Worm (Caenorhabditis elegans) whole organism, L2 larva: Measurements from ENCODE around the gene pid-5.

ENCODE experiments used
- C34F6.9 ChIP-seq: fragments of 150-350 bp; optimal IDR thresholded peaks from 2 replicates; lab custom pipeline; 2014; ENCODE audit warnings: missing biosample characterization, missing genetic modification characterization
- F13H6.1 ChIP-seq: sonication (generic microtip); optimal IDR thresholded peaks from 2 replicates; lab custom pipeline; 2016; ENCODE audit warnings: missing genetic modification characterization, missing compliant biosample characterization
- R02D3.7 ChIP-seq: fragments of 150-350 bp; optimal IDR thresholded peaks from 2 replicates; lab custom pipeline; 2014; ENCODE audit warnings: missing biosample characterization, missing genetic modification characterization
- Y55F3AM.14 ChIP-seq: fragments of 200-800 bp; sonication (Bioruptor generic); optimal IDR thresholded peaks from 2 replicates; lab custom pipeline; 2018; ENCODE audit warnings: mild to moderate bottlenecking, missing genetic modification characterization, missing compliant biosample characterization
- ZK546.5 ChIP-seq: sonication (generic microtip); optimal IDR thresholded peaks from 2 replicates; lab custom pipeline; 2017; ENCODE audit warnings: missing biosample characterization, missing genetic modification characterization
- alr-1 ChIP-seq: fragments of 150-350 bp; optimal IDR thresholded peaks from 2 replicates; lab custom pipeline; 2014; ENCODE audit warnings: missing biosample characterization, missing genetic modification characterization
- aly-2 ChIP-seq: fragments of 150-350 bp; optimal IDR thresholded peaks from 2 replicates; lab custom pipeline; 2014; ENCODE audit warnings: missing biosample characterization, missing genetic modification characterization
- ama-1 ChIP-seq: fragments of 150-350 bp; optimal IDR thresholded peaks from 2 replicates; lab custom pipeline; 2018; ENCODE audit warnings: inconsistent platforms
- blmp-1 ChIP-seq: sonication (generic microtip); optimal IDR thresholded peaks from 2 replicates; lab custom pipeline; 2017; ENCODE audit warnings: missing genetic modification characterization, mild to moderate bottlenecking, missing compliant biosample characterization, antibody characterized with exemption, moderate library complexity; ENCODE audit not compliant: insufficient read depth
- ceh-16 ChIP-seq: fragments of 150-350 bp; optimal IDR thresholded peaks from 2 replicates; lab custom pipeline; 2014; ENCODE audit warnings: missing biosample characterization, missing genetic modification characterization
- ceh-82 ChIP-seq: fragments of 150-350 bp; optimal IDR thresholded peaks from 2 replicates; lab custom pipeline; 2014; ENCODE audit warnings: missing biosample characterization, missing genetic modification characterization
- crh-2 ChIP-seq: sonication (generic microtip); optimal IDR thresholded peaks from 2 replicates; lab custom pipeline; 2017; ENCODE audit warnings: missing biosample characterization, missing genetic modification characterization
- elt-1 ChIP-seq: fragments of 150-350 bp; optimal IDR thresholded peaks from 2 replicates; lab custom pipeline; 2014; ENCODE audit warnings: missing biosample characterization, missing genetic modification characterization
- elt-3 ChIP-seq: sonication (generic microtip); optimal IDR thresholded peaks from 2 replicates; lab custom pipeline; 2017; ENCODE audit warnings: missing biosample characterization, missing genetic modification characterization
- fos-1 ChIP-seq: fragments of 150-350 bp; optimal IDR thresholded peaks from 2 replicates; lab custom pipeline; 2014; ENCODE audit warnings: missing biosample characterization, missing genetic modification characterization
- gmeb-1 ChIP-seq: fragments of 150-350 bp; optimal IDR thresholded peaks from 2 replicates; lab custom pipeline; 2014; ENCODE audit warnings: missing biosample characterization, missing genetic modification characterization
- lin-11 ChIP-seq: fragments of 150-350 bp; sonication (generic microtip); optimal IDR thresholded peaks from 2 replicates; lab custom pipeline; 2014; ENCODE audit warnings: missing biosample characterization, missing genetic modification characterization, inconsistent platforms, mixed read lengths
- lin-13 ChIP-seq: fragments of 150-350 bp; optimal IDR thresholded peaks from 2 replicates; lab custom pipeline; 2014; ENCODE audit warnings: missing biosample characterization, missing genetic modification reagents, missing genetic modification characterization
- lin-39 ChIP-seq: fragments of 150-350 bp; optimal IDR thresholded peaks from 2 replicates; lab custom pipeline; 2014; ENCODE audit warnings: missing biosample characterization, missing genetic modification reagents, missing genetic modification characterization
- lsy-2 ChIP-seq, 2 experiments: fragments of 150-350 bp in 1 of 2; sonication (generic microtip) in 1 of 2; optimal IDR thresholded peaks; 2 replicates each; lab custom pipeline; 2014 to 2017; ENCODE audit warnings: missing biosample characterization in 2 of 2, missing genetic modification characterization in 2 of 2
- mdl-1 ChIP-seq, 2 experiments: fragments of 150-350 bp in 1 of 2; sonication (generic microtip) in 1 of 2; optimal IDR thresholded peaks; 2 replicates each; lab custom pipeline; 2017; ENCODE audit warnings: missing biosample characterization in 2 of 2, missing genetic modification characterization in 2 of 2
- nhr-10 ChIP-seq: sonication (generic microtip); optimal IDR thresholded peaks from 2 replicates; lab custom pipeline; 2017; ENCODE audit warnings: missing biosample characterization, missing genetic modification characterization
- nhr-11 ChIP-seq: fragments of 150-350 bp; optimal IDR thresholded peaks from 2 replicates; lab custom pipeline; 2014; ENCODE audit warnings: missing biosample characterization, missing genetic modification characterization
- nhr-12 ChIP-seq: fragments of 150-350 bp; optimal IDR thresholded peaks from 2 replicates; lab custom pipeline; 2014; ENCODE audit warnings: missing biosample characterization, missing genetic modification characterization
- nhr-129 ChIP-seq: fragments of 150-350 bp; optimal IDR thresholded peaks from 2 replicates; lab custom pipeline; 2014; ENCODE audit warnings: missing biosample characterization, missing genetic modification characterization
- nhr-21 ChIP-seq: fragments of 150-350 bp; optimal IDR thresholded peaks from 2 replicates; lab custom pipeline; 2014; ENCODE audit warnings: missing biosample characterization, missing genetic modification characterization
- nhr-23 ChIP-seq: fragments of 150-350 bp; optimal IDR thresholded peaks from 2 replicates; lab custom pipeline; 2014; ENCODE audit warnings: missing biosample characterization, missing genetic modification reagents, missing genetic modification characterization
- nhr-237 ChIP-seq: fragments of 150-350 bp; optimal IDR thresholded peaks from 2 replicates; lab custom pipeline; 2014; ENCODE audit warnings: missing biosample characterization, missing genetic modification characterization
- nhr-25 ChIP-seq: fragments of 150-350 bp; sonication (generic microtip); optimal IDR thresholded peaks from 3 replicates; lab custom pipeline; 2014; ENCODE audit warnings: missing biosample characterization, missing genetic modification characterization
- nhr-6 ChIP-seq: fragments of 150-350 bp; optimal IDR thresholded peaks from 2 replicates; lab custom pipeline; 2014; ENCODE audit warnings: missing biosample characterization, missing genetic modification characterization
- nhr-77 ChIP-seq: fragments of 150-350 bp; optimal IDR thresholded peaks from 2 replicates; lab custom pipeline; 2014; ENCODE audit warnings: missing biosample characterization, missing genetic modification characterization
- peb-1 ChIP-seq: fragments of 150-350 bp; optimal IDR thresholded peaks from 2 replicates; lab custom pipeline; 2014; ENCODE audit warnings: missing biosample characterization, missing genetic modification characterization
- sem-4 ChIP-seq: fragments of 150-350 bp; optimal IDR thresholded peaks from 2 replicates; lab custom pipeline; 2014; ENCODE audit warnings: missing biosample characterization, missing genetic modification reagents, missing genetic modification characterization
- skn-1 ChIP-seq: sonication (generic microtip); optimal IDR thresholded peaks from 2 replicates; lab custom pipeline; 2017; ENCODE audit warnings: missing biosample characterization, missing genetic modification characterization
- sma-3 ChIP-seq: sonication (generic microtip); optimal IDR thresholded peaks from 2 replicates; lab custom pipeline; 2016; ENCODE audit warnings: missing genetic modification reagents, missing genetic modification characterization, missing compliant biosample characterization
- sma-9 ChIP-seq, 2 experiments: fragments of 150-350 bp in 1 of 2; sonication (generic microtip) in 1 of 2; optimal IDR thresholded peaks; 2 replicates each; lab custom pipeline; 2014 to 2016; ENCODE audit warnings: missing genetic modification characterization in 2 of 2, mild to moderate bottlenecking in 1 of 2, missing biosample characterization in 1 of 2, missing compliant biosample characterization in 1 of 2, missing genetic modification reagents in 1 of 2, moderate library complexity in 1 of 2
- snpc-4 ChIP-seq: fragments of 150-350 bp; optimal IDR thresholded peaks from 2 replicates; lab custom pipeline; 2014; ENCODE audit warnings: missing biosample characterization, missing genetic modification characterization
- unc-39 ChIP-seq: fragments of 150-350 bp; optimal IDR thresholded peaks from 2 replicates; lab custom pipeline; 2014; ENCODE audit warnings: missing biosample characterization, missing genetic modification characterization
- unc-55 ChIP-seq: fragments of 150-350 bp; sonication (generic microtip); optimal IDR thresholded peaks from 3 replicates; lab custom pipeline; 2014; ENCODE audit warnings: missing biosample characterization, missing genetic modification reagents, missing genetic modification characterization
- unc-62 ChIP-seq: fragments of 150-350 bp; optimal IDR thresholded peaks from 2 replicates; lab custom pipeline; 2014; ENCODE audit warnings: missing biosample characterization, missing genetic modification reagents, missing genetic modification characterization
- zag-1 ChIP-seq: fragments of 150-350 bp; optimal IDR thresholded peaks from 2 replicates; lab custom pipeline; 2014; ENCODE audit warnings: missing biosample characterization, missing genetic modification characterization
- ztf-1 ChIP-seq: fragments of 200-800 bp; sonication (Bioruptor generic); conservative IDR thresholded peaks from 2 replicates; pipeline ENCODE4 v1.3.6; 2022; ENCODE audit warnings: missing genetic modification characterization, missing compliant biosample characterization
- ztf-4 ChIP-seq: fragments of 150-350 bp; optimal IDR thresholded peaks from 2 replicates; lab custom pipeline; 2014; ENCODE audit warnings: missing biosample characterization, missing genetic modification characterization

The pid-5 gene

ce11 chrV:4175624-4176023, at the start of gene pid-5, which contains the start of gene coh-4:
TSS of gene pid-5 (plus strand) at chrV:4175882.
TSS of gene coh-4 (minus strand) at chrV:4175640.
- no peak for TF ChIP-seq lin-39 (tag; lab: Kevin White, UChicago)
- TF ChIP-seq nhr-129 (tag; lab: Kevin White, UChicago): no peak
- no peak for TF ChIP-seq F13H6.1 (tag; lab: Kevin White, UChicago)
- no peak for TF ChIP-seq snpc-4
- TF ChIP-seq sma-9 (GFP tag; optimal IDR thresholded peaks at IDR 0.05; lab: Kevin White, UChicago): no peak
- TF ChIP-seq sma-9 (tag; optimal IDR thresholded peaks at IDR 0.05; lab: Kevin White, UChicago): no peak
- no peak for TF ChIP-seq peb-1 (tag; lab: Kevin White, UChicago)
- TF ChIP-seq skn-1 (tag; lab: Kevin White, UChicago): no peak
- TF ChIP-seq ceh-82 (tag; lab: Kevin White, UChicago): no peak
- no peak for TF ChIP-seq unc-55
- no peak for TF ChIP-seq nhr-11 (tag; lab: Kevin White, UChicago)
- no peak for TF ChIP-seq R02D3.7 (tag; lab: Kevin White, UChicago)
- no peak for TF ChIP-seq crh-2 (tag; lab: Kevin White, UChicago)

- TF ChIP-seq nhr-77 (tag; lab: Kevin White, UChicago) (no peak), zag-1 (no peak), nhr-12 (tag; lab: Kevin White, UChicago) (no peak), skn-1 (tag; lab: Kevin White, UChicago) (no peak), ZK546.5 (no peak), ama-1 (no peak), fos-1 (tag; lab: Kevin White, UChicago) (no peak), unc-39 (tag; lab: Kevin White, UChicago) (no peak), lin-39 (tag; lab: Kevin White, UChicago) (no peak), nhr-129 (tag; lab: Kevin White, UChicago) (no peak), nhr-237 (no peak), gmeb-1 (tag; lab: Kevin White, UChicago) (no peak), mdl-1 (tag; optimal IDR thresholded peaks at IDR 0.05; lab: Kevin White, UChicago) (no peak), lin-13 (GFP tag; lab: Kevin White, UChicago) (no peak), sma-3 (GFP tag; lab: Kevin White, UChicago) (no peak), C34F6.9 (tag; lab: Kevin White, UChicago) (no peak), sem-4 (tag; lab: Kevin White, UChicago) (no peak)
These were observed 48.2 kb upstream of the pid-5 start, which contains the start of gene T05B4.13 for ce11 chrV:4127435-4127834. TSS of gene T05B4.13 (minus strand) at chrV:4127535.

ce11 chrV:4129604-4130003, 46.1 kb upstream of the pid-5 start, which contains the start of gene phat-4:
TSS of gene phat-4 (plus strand) at chrV:4129904.
- no peak for TF ChIP-seq crh-2 (tag; lab: Kevin White, UChicago)
- no peak for TF ChIP-seq snpc-4
- TF ChIP-seq ceh-82 (tag; lab: Kevin White, UChicago): no peak
- TF ChIP-seq ztf-4 (tag; lab: Kevin White, UChicago): no peak
- TF ChIP-seq, all 48 proteins: peak for 0

ce11 chrV:4131471-4131939, 44.2 kb upstream of the pid-5 start, which contains the start of gene nhr-57:
TSS of gene nhr-57 (plus strand) at chrV:4131889.
- no peak for TF ChIP-seq lin-11 (tag; lab: Kevin White, UChicago)
- TF ChIP-seq elt-3 (tag; lab: Kevin White, UChicago): no peak
- peak; percentile 93 for TF ChIP-seq sma-9 (GFP tag; optimal IDR thresholded peaks at IDR 0.05; lab: Kevin White, UChicago)
- TF ChIP-seq sma-9 (tag; optimal IDR thresholded peaks at IDR 0.05; lab: Kevin White, UChicago): no peak
- TF ChIP-seq ama-1: no peak
- no peak for TF ChIP-seq alr-1 (tag; lab: Kevin White, UChicago)
- TF ChIP-seq unc-39 (tag; lab: Kevin White, UChicago): no peak
- TF ChIP-seq R02D3.7 (tag; lab: Kevin White, UChicago): no peak
- TF ChIP-seq nhr-23 (tag; lab: Kevin White, UChicago): no peak
- peak; percentile 62 for TF ChIP-seq gmeb-1 (tag; lab: Kevin White, UChicago)
- TF ChIP-seq F13H6.1 (tag; lab: Kevin White, UChicago): peak; percentile 82
- TF ChIP-seq lsy-2 (tag; optimal IDR thresholded peaks at IDR 0.05; lab: Kevin White, UChicago): no peak
- peak; percentile 89 for TF ChIP-seq sma-3 (GFP tag; lab: Kevin White, UChicago)
- no peak for TF ChIP-seq nhr-237
- TF ChIP-seq nhr-21 (tag; lab: Kevin White, UChicago): peak; percentile 87
- no peak for TF ChIP-seq nhr-77 (tag; lab: Kevin White, UChicago)
- no peak for TF ChIP-seq elt-1 (tag; lab: Kevin White, UChicago)
- peak; percentile 72 for TF ChIP-seq blmp-1 (tag; lab: Kevin White, UChicago)
- TF ChIP-seq Y55F3AM.14 (GFP tag; lab: Kevin White, UChicago): peak; percentile 86
- TF ChIP-seq crh-2 (tag; lab: Kevin White, UChicago): peak; percentile 51
- no peak for TF ChIP-seq snpc-4
- peak in 1 of 2 experiments; percentile 40 for TF ChIP-seq mdl-1 (tag; optimal IDR thresholded peaks at IDR 0.05; lab: Kevin White, UChicago)
- no peak for TF ChIP-seq ztf-1 (GFP tag; lab: Robert Waterston, UW)
- no peak for TF ChIP-seq aly-2 (tag; lab: Kevin White, UChicago)
- no peak for TF ChIP-seq nhr-10 (tag; lab: Kevin White, UChicago)
- no peak for TF ChIP-seq nhr-11 (tag; lab: Kevin White, UChicago)
- no peak for TF ChIP-seq zag-1
- TF ChIP-seq nhr-12 (tag; lab: Kevin White, UChicago): no peak
- TF ChIP-seq unc-55: peak; percentile 19
- peak; percentile 67 for TF ChIP-seq nhr-6
- TF ChIP-seq ceh-16 (tag; lab: Kevin White, UChicago): no peak
- TF ChIP-seq skn-1 (tag; lab: Kevin White, UChicago): peak; percentile 72
- peak; percentile 31 for TF ChIP-seq lin-13 (GFP tag; lab: Kevin White, UChicago)
- TF ChIP-seq unc-62 (GFP tag; lab: Kevin White, UChicago): no peak
- no peak for TF ChIP-seq ZK546.5
- TF ChIP-seq C34F6.9 (tag; lab: Kevin White, UChicago): peak; percentile 51
- TF ChIP-seq nhr-25: peak; percentile 86
